Fruit fly (Drosophila melanogaster) whole organism, embryonic: Measurements from ENCODE around the gene CG1801.

Experiments
- B-H2 ChIP-seq: fragments of 200-800 bp; sonication (Bioruptor generic); optimal IDR thresholded peaks from 2 replicates; lab custom pipeline; 2018; ENCODE audit warnings: missing biosample characterization, mild to moderate bottlenecking, missing genetic modification characterization
- Blimp-1 ChIP-seq: fragments of 200-800 bp; sonication (Bioruptor generic); optimal IDR thresholded peaks from 3 replicates; lab custom pipeline; 2018; ENCODE audit warnings: missing biosample characterization, missing genetic modification characterization, mild to moderate bottlenecking, moderate library complexity, missing genetic modification reagents
- BtbVII ChIP-seq: fragments of 200-800 bp; sonication (Bioruptor generic); optimal IDR thresholded peaks from 3 replicates; lab custom pipeline; 2017; ENCODE audit warnings: missing biosample characterization, mild to moderate bottlenecking, missing genetic modification characterization
- Bteb2 ChIP-seq: fragments of 200-800 bp; sonication (Bioruptor generic); optimal IDR thresholded peaks from 2 replicates; lab custom pipeline; 2016; ENCODE audit warnings: missing biosample characterization, missing genetic modification characterization
- CG10979 ChIP-seq: fragments of 200-800 bp; sonication (Bioruptor generic); optimal IDR thresholded peaks from 2 replicates; lab custom pipeline; 2018; ENCODE audit warnings: missing biosample characterization, mild to moderate bottlenecking, missing genetic modification characterization, moderate library complexity
- CG1233 ChIP-seq: fragments of 200-800 bp; sonication (Bioruptor generic); optimal IDR thresholded peaks from 4 replicates; lab custom pipeline; 2018; ENCODE audit warnings: missing biosample characterization, mild to moderate bottlenecking, missing genetic modification characterization
- CG13296 ChIP-seq: fragments of 200-800 bp; sonication (Bioruptor generic); optimal IDR thresholded peaks from 3 replicates; lab custom pipeline; 2018; ENCODE audit warnings: missing biosample characterization, mild to moderate bottlenecking, missing genetic modification characterization
- CG1603 ChIP-seq: fragments of 200-800 bp; sonication (Bioruptor generic); optimal IDR thresholded peaks from 2 replicates; lab custom pipeline; 2019; ENCODE audit warnings: missing biosample characterization, mild to moderate bottlenecking, missing genetic modification characterization, moderate library complexity
- CG16863 ChIP-seq: fragments of 200-800 bp; sonication (Bioruptor generic); optimal IDR thresholded peaks from 3 replicates; lab custom pipeline; 2016; ENCODE audit warnings: missing biosample characterization, missing genetic modification characterization
- CG1832 ChIP-seq: fragments of 200-800 bp; sonication (Bioruptor generic); optimal IDR thresholded peaks from 2 replicates; lab custom pipeline; 2017; ENCODE audit warnings: missing biosample characterization, mild to moderate bottlenecking, missing genetic modification characterization, inconsistent platforms
- CG2712 ChIP-seq: fragments of 200-800 bp; optimal IDR thresholded peaks from 3 replicates; lab custom pipeline; 2019; ENCODE audit warnings: missing biosample characterization, mild to moderate bottlenecking, missing genetic modification characterization, moderate library complexity
- CG31224 ChIP-seq: fragments of 200-800 bp; sonication (Bioruptor generic); IDR thresholded peaks from 2 replicates; pipeline ENCODE4 v1.3.6; 2022; ENCODE audit warnings: missing biosample characterization, missing genetic modification characterization
- CG3281 ChIP-seq: fragments of 200-800 bp; sonication (Bioruptor generic); optimal IDR thresholded peaks from 3 replicates; lab custom pipeline; 2017; ENCODE audit warnings: missing biosample characterization, mild to moderate bottlenecking, missing genetic modification characterization
- CG3726 ChIP-seq: fragments of 200-800 bp; sonication (Bioruptor generic); IDR thresholded peaks from 3 replicates; pipeline ENCODE4, ENCODE4 v1.3.6; 2022; ENCODE audit warnings: missing biosample characterization, missing genetic modification characterization
- CG3838 ChIP-seq: fragments of 200-800 bp; sonication (Bioruptor generic); optimal IDR thresholded peaks from 3 replicates; lab custom pipeline; 2016; ENCODE audit warnings: missing biosample characterization, missing genetic modification characterization
- CG43689 ChIP-seq: fragments of 200-800 bp; sonication (Bioruptor generic); IDR thresholded peaks from 2 replicates; pipeline ENCODE4 v1.3.6; 2022; ENCODE audit warnings: missing biosample characterization, missing genetic modification characterization
- CG6791 ChIP-seq: fragments of 200-800 bp; sonication (Bioruptor generic); IDR thresholded peaks from 3 replicates; pipeline ENCODE4 v1.3.6; 2022; ENCODE audit warnings: missing biosample characterization, missing genetic modification characterization; ENCODE audit not compliant: partially characterized antibody
- CG6813 ChIP-seq: fragments of 200-800 bp; sonication (Bioruptor generic); optimal IDR thresholded peaks from 2 replicates; lab custom pipeline; 2017; ENCODE audit warnings: missing biosample characterization, missing genetic modification characterization, mild to moderate bottlenecking, moderate library complexity, missing genetic modification reagents
- CG7963 ChIP-seq: fragments of 200-800 bp; sonication (Bioruptor generic); IDR thresholded peaks from 3 replicates; pipeline ENCODE4 v1.3.6; 2022; ENCODE audit warnings: missing biosample characterization, missing genetic modification characterization; ENCODE audit not compliant: partially characterized antibody
- D19A ChIP-seq: fragments of 200-800 bp; optimal IDR thresholded peaks from 3 replicates; lab custom pipeline; 2019; ENCODE audit warnings: missing biosample characterization, mild to moderate bottlenecking, missing genetic modification characterization, moderate library complexity
- Dbx ChIP-seq: fragments of 200-800 bp; sonication (Bioruptor generic); IDR thresholded peaks from 3 replicates; pipeline ENCODE4 v1.3.6; 2022; ENCODE audit warnings: missing biosample characterization, missing genetic modification characterization
- Doc2 ChIP-seq: fragments of 200-800 bp; sonication (Bioruptor generic); IDR thresholded peaks from 2 replicates; pipeline ENCODE4 v1.3.6; 2022; ENCODE audit warnings: missing biosample characterization, missing genetic modification characterization
- Fer3 ChIP-seq: fragments of 200-800 bp; sonication (Bioruptor generic); optimal IDR thresholded peaks from 2 replicates; lab custom pipeline; 2018; ENCODE audit warnings: missing biosample characterization, mild to moderate bottlenecking, missing genetic modification characterization, moderate library complexity
- H2.0 ChIP-seq: fragments of 200-800 bp; sonication (Bioruptor generic); IDR thresholded peaks from 2 replicates; pipeline ENCODE4 v1.3.6; 2022; ENCODE audit warnings: missing biosample characterization, missing genetic modification characterization
- Hand ChIP-seq: fragments of 200-800 bp; sonication (Bioruptor generic); optimal IDR thresholded peaks from 2 replicates; lab custom pipeline; 2017; ENCODE audit warnings: mild to moderate bottlenecking, missing biosample characterization, missing genetic modification reagents, missing genetic modification characterization
- Hmx ChIP-seq: fragments of 200-800 bp; sonication (Bioruptor generic); optimal IDR thresholded peaks from 2 replicates; lab custom pipeline; 2016; ENCODE audit warnings: missing biosample characterization, missing genetic modification characterization
- NC2α ChIP-seq: fragments of 200-800 bp; sonication (Bioruptor generic); optimal IDR thresholded peaks from 2 replicates; lab custom pipeline; 2016; ENCODE audit warnings: missing biosample characterization, missing genetic modification characterization
- NC2β ChIP-seq: fragments of 200-800 bp; sonication (Bioruptor generic); optimal IDR thresholded peaks from 2 replicates; lab custom pipeline; 2016; ENCODE audit warnings: missing biosample characterization, missing genetic modification characterization
- Neu2 ChIP-seq: fragments of 200-800 bp; sonication (Bioruptor generic); optimal IDR thresholded peaks from 3 replicates; lab custom pipeline; 2016; ENCODE audit warnings: missing biosample characterization, missing genetic modification characterization, borderline replicate concordance
- Stat92E ChIP-seq, 3 experiments: fragments of >200 bp in 2 of 3; fragments of 200-800 bp in 1 of 3; sonication (Bioruptor generic) in 1 of 3; optimal IDR thresholded peaks; 2 replicates each; lab custom pipeline; 2017 to 2019; ENCODE audit warnings: missing biosample characterization in 3 of 3, missing genetic modification characterization in 3 of 3, mild to moderate bottlenecking in 1 of 3, moderate library complexity in 1 of 3
- YL-1 ChIP-seq: fragments of 200-800 bp; sonication (Bioruptor generic); optimal IDR thresholded peaks from 3 replicates; lab custom pipeline; 2017; ENCODE audit warnings: missing biosample characterization, mild to moderate bottlenecking, missing genetic modification characterization
- abd-A ChIP-seq: fragments of 200-800 bp; sonication (Bioruptor generic); optimal IDR thresholded peaks from 3 replicates; lab custom pipeline; 2019; ENCODE audit warnings: missing biosample characterization, mild to moderate bottlenecking, missing genetic modification characterization, moderate library complexity
- az2 ChIP-seq: fragments of 200-800 bp; sonication (Bioruptor generic); optimal IDR thresholded peaks from 3 replicates; lab custom pipeline; 2016; ENCODE audit warnings: missing biosample characterization, missing genetic modification characterization
- cg ChIP-seq: fragments of 200-800 bp; sonication (Bioruptor generic); optimal IDR thresholded peaks from 3 replicates; lab custom pipeline; 2019; ENCODE audit warnings: missing biosample characterization, mild to moderate bottlenecking, missing genetic modification characterization, moderate library complexity
- croc ChIP-seq: fragments of 200-800 bp; sonication (Bioruptor generic); conservative IDR thresholded peaks from 3 replicates; pipeline ENCODE4 v1.3.6; 2022; ENCODE audit warnings: missing biosample characterization, missing genetic modification characterization
- crol ChIP-seq: fragments of 200-800 bp; sonication (Bioruptor generic); IDR thresholded peaks from 2 replicates; pipeline ENCODE4 v1.3.6; 2022; ENCODE audit warnings: missing biosample characterization, missing genetic modification characterization
- gcm ChIP-seq: fragments of 200-800 bp; sonication (Bioruptor generic); optimal IDR thresholded peaks from 2 replicates; lab custom pipeline; 2019; ENCODE audit warnings: missing biosample characterization, mild to moderate bottlenecking, missing genetic modification characterization, moderate library complexity
- ind ChIP-seq: fragments of 200-800 bp; sonication (Bioruptor generic); optimal IDR thresholded peaks from 3 replicates; lab custom pipeline; 2016; ENCODE audit warnings: missing biosample characterization, missing genetic modification characterization
- insv ChIP-seq, 2 experiments: fragments of 200-800 bp; sonication (Bioruptor generic); optimal IDR thresholded peaks; 3 replicates each; lab custom pipeline; 2016 to 2018; ENCODE audit warnings: missing biosample characterization in 2 of 2, missing genetic modification characterization in 2 of 2
- kah ChIP-seq: fragments of 200-800 bp; sonication (Bioruptor generic); optimal IDR thresholded peaks from 2 replicates; lab custom pipeline; 2018; ENCODE audit warnings: missing biosample characterization, mild to moderate bottlenecking, missing genetic modification characterization
- lab ChIP-seq: fragments of 200-800 bp; sonication (Bioruptor generic); optimal IDR thresholded peaks from 3 replicates; lab custom pipeline; 2017; ENCODE audit warnings: missing biosample characterization, missing genetic modification characterization, mild to moderate bottlenecking, moderate library complexity, missing genetic modification reagents
- lilli ChIP-seq: fragments of 200-800 bp; sonication (Bioruptor generic); optimal IDR thresholded peaks from 3 replicates; lab custom pipeline; 2016; ENCODE audit warnings: missing biosample characterization, missing genetic modification characterization
- mirr ChIP-seq: fragments of 200-800 bp; sonication (Bioruptor generic); optimal IDR thresholded peaks from 3 replicates; lab custom pipeline; 2018; ENCODE audit warnings: missing biosample characterization, mild to moderate bottlenecking, missing genetic modification characterization
- nmo ChIP-seq: fragments of 200-800 bp; sonication (Bioruptor generic); optimal IDR thresholded peaks from 2 replicates; lab custom pipeline; 2018; ENCODE audit warnings: missing biosample characterization, mild to moderate bottlenecking, missing genetic modification characterization, moderate library complexity
- pita ChIP-seq: fragments of 200-800 bp; sonication (Bioruptor generic); optimal IDR thresholded peaks from 2 replicates; lab custom pipeline; 2017; ENCODE audit warnings: missing biosample characterization, mild to moderate bottlenecking, missing genetic modification characterization
- rib ChIP-seq: fragments of 200-800 bp; sonication (Bioruptor generic); IDR thresholded peaks from 2 replicates; pipeline ENCODE4 v1.3.6; 2022; ENCODE audit warnings: missing biosample characterization, missing genetic modification characterization
- shn ChIP-seq: fragments of 200-800 bp; sonication (Bioruptor generic); optimal IDR thresholded peaks from 3 replicates; lab custom pipeline; 2016; ENCODE audit warnings: missing biosample characterization, missing genetic modification characterization
- ssp ChIP-seq: fragments of 200-800 bp; sonication (Bioruptor generic); IDR thresholded peaks from 2 replicates; pipeline ENCODE4 v1.3.6; 2022; ENCODE audit warnings: missing biosample characterization, missing genetic modification characterization
- toy ChIP-seq: fragments of 200-800 bp; sonication (Bioruptor generic); IDR thresholded peaks from 2 replicates; pipeline ENCODE4 v1.3.6; 2022; ENCODE audit warnings: missing biosample characterization, missing genetic modification characterization
- trem ChIP-seq: fragments of 200-800 bp; optimal IDR thresholded peaks from 3 replicates; lab custom pipeline; 2019; ENCODE audit warnings: missing biosample characterization, mild to moderate bottlenecking, missing genetic modification characterization, moderate library complexity

Gene CG1801

DNA sequence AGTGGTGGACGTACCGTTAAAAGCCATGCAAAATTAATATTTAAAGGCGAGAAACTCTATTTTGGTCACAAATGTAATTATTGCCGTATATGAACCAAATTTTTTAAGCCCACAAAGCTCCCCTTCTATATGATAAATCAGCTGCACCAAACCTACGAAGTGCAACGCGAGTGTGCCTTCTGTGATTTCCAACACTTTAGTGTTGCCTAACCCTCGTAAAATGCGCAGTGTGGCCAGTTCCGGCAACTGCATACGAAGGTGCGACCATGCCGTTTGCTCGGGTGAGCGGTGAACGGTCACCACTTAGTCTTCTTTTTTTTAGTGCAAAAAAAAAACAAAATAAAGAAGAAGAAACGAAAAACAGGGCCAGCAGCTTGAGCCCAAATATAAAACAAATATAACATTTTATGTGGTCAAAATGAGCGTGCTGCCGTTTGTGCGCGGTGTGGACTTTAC is 22.2 kb upstream of the CG1801 start, which contains the start of the genes tty and fliI (continued):
- TF ChIP-seq BtbVII (GFP tag; lab: Kevin White, UChicago) (peak; percentile 20), az2 (GFP tag; lab: Kevin White, UChicago) (peak; percentile 80), Hand (peak; percentile 30), CG1233 (GFP tag; lab: Kevin White, UChicago) (peak; percentile 69), CG7963 (GFP tag; lab: Robert Waterston, UW) (no peak), D19A (tag; lab: Kevin White, UChicago) (peak; percentile 54), Neu2 (no peak), Stat92E (GFP tag; optimal IDR thresholded peaks at IDR 0.05; lab: Kevin White, UChicago) (peak in 1 of 3 experiments; percentile 43), CG3281 (peak; percentile 74), CG13296 (GFP tag; lab: Kevin White, UChicago) (peak; percentile 53), CG31224 (GFP tag; lab: Robert Waterston, UW) (peak; percentile 86), lab (GFP tag; lab: Kevin White, UChicago) (no peak), croc (GFP tag; lab: Robert Waterston, UW) (peak; percentile 62), CG16863 (peak; percentile 82), NC2α (GFP tag; lab: Kevin White, UChicago) (peak; percentile 67), CG1603 (peak; percentile 88), Doc2 (GFP tag; lab: Robert Waterston, UW) (peak; percentile 67), lilli (GFP tag; lab: Kevin White, UChicago) (peak; percentile 91), ssp (GFP tag; lab: Robert Waterston, UW) (peak; percentile 74), crol (GFP tag; lab: Robert Waterston, UW) (peak; percentile 52; the same call in 1 of the 2 replicates), CG3726 (GFP tag; lab: Robert Waterston, UW) (peak; percentile 84; the same call in 2 of the 3 replicates), kah (peak; percentile 6), trem (tag; lab: Kevin White, UChicago) (peak; percentile 60), cg (GFP tag; lab: Kevin White, UChicago) (no peak), Fer3 (tag; lab: Kevin White, UChicago) (peak; percentile 72), pita (GFP tag; lab: Kevin White, UChicago) (no peak), Hmx (no peak), B-H2 (peak; percentile 39), CG2712 (tag; lab: Kevin White, UChicago) (peak; percentile 77), abd-A (no peak), CG10979 (tag; lab: Kevin White, UChicago) (peak; percentile 53), ind (GFP tag; lab: Kevin White, UChicago) (peak; percentile 85), H2.0 (GFP tag; lab: Robert Waterston, UW) (peak; percentile 91), toy (GFP tag; lab: Robert Waterston, UW) (0 out of 2 replicates have a peak, but pooled peaks have one; percentile 53), NC2β (GFP tag; lab: Kevin White, UChicago) (peak; percentile 74), mirr (GFP tag; lab: Kevin White, UChicago) (peak; percentile 25), CG6791 (GFP tag; lab: Robert Waterston, UW) (0 out of 3 replicates have a peak, but pooled peaks have one; percentile 41), YL-1 (GFP tag; lab: Kevin White, UChicago) (peak; percentile 64), Dbx (GFP tag; lab: Robert Waterston, UW) (peak; percentile 85), CG6813 (peak; percentile 41), gcm (GFP tag; lab: Kevin White, UChicago) (peak; percentile 23), CG1832 (GFP tag; lab: Kevin White, UChicago) (no peak), nmo (GFP tag; lab: Kevin White, UChicago) (peak; percentile 87), Blimp-1 (peak; percentile 60), insv (GFP tag; optimal IDR thresholded peaks at IDR 0.05; lab: Kevin White, UChicago) (no peak), CG3838 (GFP tag; lab: Kevin White, UChicago) (peak; percentile 43), rib (peak; percentile 87), CG43689 (GFP tag; lab: Robert Waterston, UW) (peak; percentile 53), Bteb2 (GFP tag; lab: Kevin White, UChicago) (peak; percentile 56), shn (peak; percentile 87)
